Worm (Caenorhabditis elegans): ENCODE data around the gene Y9C2UA.1.

ce11 chrII:9112851-9113250 lies 26.6 kb upstream of the Y9C2UA.1 start, which contains the start of gene jun-1:
- TF ChIP-seq W03F9.2 (tag; optimal IDR thresholded peaks at IDR 0.05): peak; percentile 62
- TF ChIP-seq dao-5 (tag; optimal IDR thresholded peaks at IDR 0.05): no peak
- peak; percentile 4 for TF ChIP-seq him-1 (tag; optimal IDR thresholded peaks at IDR 0.05)

Measured in whole organism, L4/young adult.